Fruit fly (Drosophila melanogaster): ENCODE data around the gene b.
A peak's percentile ranks its signal among the peaks of the same experiment; 100 is the strongest.

The b gene

dm6 chr2L:13838647-13839390 is 17.8 kb downstream of the b start (continued):
- TF ChIP-seq kni (GFP tag; optimal IDR thresholded peaks at IDR 0.05) (no peak), CG33557 (GFP tag; optimal IDR thresholded peaks at IDR 0.05) (no peak), Xrp1 (GFP tag; IDR thresholded peaks at IDR 0.05) (no peak), pnt (GFP tag; optimal IDR thresholded peaks at IDR 0.05) (no peak), CG13296 (GFP tag; optimal IDR thresholded peaks at IDR 0.05) (peak; percentile 67), inv (GFP tag; IDR thresholded peaks at IDR 0.05; ENCODE audit: partially characterized antibody) (no peak), nerfin-1 (tag; optimal IDR thresholded peaks at IDR 0.05) (no peak), CG8924 (tag; optimal IDR thresholded peaks at IDR 0.05) (no peak), danr (GFP tag; IDR thresholded peaks at IDR 0.05) (no peak), CG3281 (GFP tag; optimal IDR thresholded peaks at IDR 0.05) (peak; percentile 25), CG9609 (GFP tag; optimal IDR thresholded peaks at IDR 0.05) (no peak), CG3407 (GFP tag; optimal IDR thresholded peaks at IDR 0.05) (peak; percentile 34), CG17359 (tag; optimal IDR thresholded peaks at IDR 0.05) (peak; percentile 33), ranshi (GFP tag; IDR thresholded peaks at IDR 0.05) (no peak; the same call in 1 of the 2 replicates), HmgZ (tag; optimal IDR thresholded peaks at IDR 0.05) (no peak), ftz-f1 (GFP tag; optimal IDR thresholded peaks at IDR 0.05) (no peak), CG6654 (GFP tag; optimal IDR thresholded peaks at IDR 0.05) (no peak), jumu (GFP tag; optimal IDR thresholded peaks at IDR 0.05) (no peak), p53 (GFP tag; optimal IDR thresholded peaks at IDR 0.05) (no peak), bigmax (GFP tag; optimal IDR thresholded peaks at IDR 0.05) (no peak), twi (tag; optimal IDR thresholded peaks at IDR 0.05) (no peak), Dip2 (GFP tag; IDR thresholded peaks at IDR 0.05) (no peak), Bteb2 (GFP tag; optimal IDR thresholded peaks at IDR 0.05) (no peak), CoRest (tag; optimal IDR thresholded peaks at IDR 0.05) (peak; percentile 10), CG12236 (GFP tag; optimal IDR thresholded peaks at IDR 0.05) (no peak), BtbVII (GFP tag; optimal IDR thresholded peaks at IDR 0.05) (no peak), Oli (tag; optimal IDR thresholded peaks at IDR 0.05) (peak; percentile 12), E2f2 (GFP tag; IDR thresholded peaks at IDR 0.05) (no peak), CG9797 (GFP tag; optimal IDR thresholded peaks at IDR 0.05) (no peak), lilli (GFP tag; optimal IDR thresholded peaks at IDR 0.05) (no peak), tap (tag; optimal IDR thresholded peaks at IDR 0.05) (peak; percentile 19), zfh2 (GFP tag; optimal IDR thresholded peaks at IDR 0.05) (no peak), CG15269 (tag; optimal IDR thresholded peaks at IDR 0.05) (peak; percentile 58), Hr39 (optimal IDR thresholded peaks at IDR 0.05) (no peak), Blimp-1 (GFP tag; optimal IDR thresholded peaks at IDR 0.05) (no peak), caup (GFP tag; optimal IDR thresholded peaks at IDR 0.05; ENCODE audit: severe bottlenecking) (no peak), Kr (GFP tag; optimal IDR thresholded peaks at IDR 0.05) (peak; percentile 26), Mes4 (GFP tag; optimal IDR thresholded peaks at IDR 0.05) (peak; percentile 16), nerfin-2 (GFP tag; IDR thresholded peaks at IDR 0.05; ENCODE audit: partially characterized antibody) (no peak), Six4 (GFP tag; optimal IDR thresholded peaks at IDR 0.05) (no peak), CG15479 (GFP tag; optimal IDR thresholded peaks at IDR 0.05) (no peak), CG10979 (tag; optimal IDR thresholded peaks at IDR 0.05) (no peak), sima (GFP tag; optimal IDR thresholded peaks at IDR 0.05) (no peak), CG15011 (GFP tag; optimal IDR thresholded peaks at IDR 0.05) (no peak), NC2α (GFP tag; optimal IDR thresholded peaks at IDR 0.05) (peak; percentile 5), CG17912 (GFP tag; optimal IDR thresholded peaks at IDR 0.05) (no peak), Ptx1 (GFP tag; IDR thresholded peaks at IDR 0.05) (no peak), CG32772 (GFP tag; IDR thresholded peaks at IDR 0.05) (no peak), Mad (GFP tag; optimal IDR thresholded peaks at IDR 0.05) (no peak), Hr3 (GFP tag; optimal IDR thresholded peaks at IDR 0.05) (peak; percentile 27)

All from whole organism, embryonic.